Fruit fly (Drosophila melanogaster): ENCODE results near the gene CG12994.

CG12994 gene

DNA sequence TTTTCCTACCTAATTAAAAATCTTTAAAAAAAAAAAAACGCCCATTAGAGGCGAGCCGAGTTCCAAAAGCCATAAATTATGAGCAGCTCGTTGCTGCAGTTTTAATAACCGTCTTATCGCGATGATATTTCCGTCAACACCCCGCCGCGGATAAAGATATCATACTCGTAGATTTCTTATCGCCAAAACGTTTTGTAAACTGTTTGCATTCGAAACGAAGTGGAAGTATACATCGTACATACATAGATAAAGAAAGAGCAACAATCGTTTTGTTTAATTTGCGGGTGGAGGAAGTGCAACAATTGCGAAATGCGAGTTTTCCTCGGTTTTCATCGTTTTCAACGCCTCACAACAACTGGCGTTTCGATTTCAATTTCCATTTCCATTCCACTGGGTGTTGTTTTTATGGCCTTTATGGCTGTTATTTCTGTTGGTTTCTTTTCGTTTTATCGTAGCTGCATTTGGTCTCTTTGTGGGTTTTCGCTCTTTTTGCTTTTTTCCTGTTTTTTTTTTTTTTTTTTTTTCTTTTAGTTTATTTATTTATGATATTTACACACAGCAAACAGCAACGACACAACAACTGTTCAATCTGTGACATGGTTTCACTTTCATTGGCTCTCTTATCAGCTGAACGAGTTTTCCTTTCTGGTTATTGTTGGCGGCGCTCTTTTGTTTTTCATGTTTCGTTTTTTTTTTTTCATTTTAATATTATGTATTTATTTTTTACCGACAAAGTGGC is 29.3 kb upstream of the CG12994 start (continued):
- peak; percentile 26 for TF ChIP-seq CG15601 (tag; optimal IDR thresholded peaks at IDR 0.05)
- peak; percentile 41 for TF ChIP-seq CG6813 (GFP tag; optimal IDR thresholded peaks at IDR 0.05)
- TF ChIP-seq Vsx1 (GFP tag; optimal IDR thresholded peaks at IDR 0.05) = peak; percentile 47
- peak; percentile 36 for TF ChIP-seq CG1602 (GFP tag; optimal IDR thresholded peaks at IDR 0.05)
- peak; percentile 53; the same call in 1 of the 2 replicates for TF ChIP-seq Awh (GFP tag; IDR thresholded peaks at IDR 0.05)
- TF ChIP-seq fd102C (GFP tag; optimal IDR thresholded peaks at IDR 0.05) = peak; percentile 16
- no peak for TF ChIP-seq NC2α (GFP tag; optimal IDR thresholded peaks at IDR 0.05)
- TF ChIP-seq CG10321 (GFP tag; IDR thresholded peaks at IDR 0.05) = no peak
- TF ChIP-seq CG8290 (GFP tag; optimal IDR thresholded peaks at IDR 0.05) = peak; percentile 9
- no peak for TF ChIP-seq CG8290 (tag; optimal IDR thresholded peaks at IDR 0.05)
- TF ChIP-seq GATAe (GFP tag; conservative IDR thresholded peaks at IDR 0.05) = peak; percentile 29; the same call in 1 of the 2 replicates
- TF ChIP-seq kni (GFP tag; optimal IDR thresholded peaks at IDR 0.05) = peak; percentile 12
- peak; percentile 43 for TF ChIP-seq CG15696 (tag; optimal IDR thresholded peaks at IDR 0.05)
- peak; percentile 52 for TF ChIP-seq NC2β (GFP tag; optimal IDR thresholded peaks at IDR 0.05)
- TF ChIP-seq ATbp (GFP tag; optimal IDR thresholded peaks at IDR 0.05) = peak; percentile 79
- peak; percentile 34 for TF ChIP-seq CG10431 (GFP tag; optimal IDR thresholded peaks at IDR 0.05)
- no peak for TF ChIP-seq Dip3 (GFP tag; optimal IDR thresholded peaks at IDR 0.05)
- TF ChIP-seq PHDP (tag; optimal IDR thresholded peaks at IDR 0.05) = peak; percentile 8
- TF ChIP-seq dmrt11E (tag; optimal IDR thresholded peaks at IDR 0.05) = peak; percentile 26
- TF ChIP-seq sqz (GFP tag; optimal IDR thresholded peaks at IDR 0.05) = peak; percentile 49
- TF ChIP-seq slp2 (GFP tag; optimal IDR thresholded peaks at IDR 0.05) = no peak
- no peak for TF ChIP-seq ase (GFP tag; IDR thresholded peaks at IDR 0.05)
- TF ChIP-seq CG4707 (GFP tag; optimal IDR thresholded peaks at IDR 0.05) = peak; percentile 22
- no peak for TF ChIP-seq CG7786 (GFP tag; optimal IDR thresholded peaks at IDR 0.05)
- TF ChIP-seq CG11398 (GFP tag; optimal IDR thresholded peaks at IDR 0.05) = peak; percentile 25
- TF ChIP-seq Aef1 (GFP tag; IDR thresholded peaks at IDR 0.05) = no peak
- TF ChIP-seq HHEX (GFP tag; optimal IDR thresholded peaks at IDR 0.05) = no peak
- TF ChIP-seq CG18619 (GFP tag; optimal IDR thresholded peaks at IDR 0.05) = no peak
- no peak for TF ChIP-seq danr (GFP tag; IDR thresholded peaks at IDR 0.05)
- peak; percentile 27 for TF ChIP-seq exex (tag; optimal IDR thresholded peaks at IDR 0.05)
- peak; percentile 70 for TF ChIP-seq ci (GFP tag; IDR thresholded peaks at IDR 0.05)
- peak in 1 of 2 experiments; percentile 7 for TF ChIP-seq chif (GFP tag; optimal IDR thresholded peaks at IDR 0.05)
- TF ChIP-seq CG13123 (GFP tag; optimal IDR thresholded peaks at IDR 0.05) = peak; percentile 55
- TF ChIP-seq Sox100B (GFP tag; optimal IDR thresholded peaks at IDR 0.05) = peak; percentile 52
- peak; percentile 90 for TF ChIP-seq Blimp-1 (GFP tag; optimal IDR thresholded peaks at IDR 0.05)
- 0 out of 2 replicates have a peak, but pooled peaks have one; percentile 8 for TF ChIP-seq onecut (GFP tag; IDR thresholded peaks at IDR 0.05)
- peak; percentile 54 for TF ChIP-seq CG12236 (GFP tag; optimal IDR thresholded peaks at IDR 0.05)
- TF ChIP-seq unpg (GFP tag; optimal IDR thresholded peaks at IDR 0.05) = peak; percentile 16
- peak; percentile 42; the same call in 1 of the 3 replicates for TF ChIP-seq gce (GFP tag; IDR thresholded peaks at IDR 0.05)
- TF ChIP-seq chinmo (GFP tag; IDR thresholded peaks at IDR 0.05; ENCODE audit: partially characterized antibody) = 0 out of 4 replicates have a peak, but pooled peaks have one; percentile 14
- TF ChIP-seq CG14710 (tag; optimal IDR thresholded peaks at IDR 0.05) = peak; percentile 11
- TF ChIP-seq bbx (GFP tag; IDR thresholded peaks at IDR 0.05; ENCODE audit: partially characterized antibody) = no peak
- TF ChIP-seq CG17359 (tag; optimal IDR thresholded peaks at IDR 0.05) = peak; percentile 61
- TF ChIP-seq vvl (GFP tag; IDR thresholded peaks at IDR 0.05) = peak; percentile 36; the same call in 1 of the 2 replicates
